Fruit fly (Drosophila melanogaster) whole organism, wandering third instar larva: ENCODE data around the gene beat-IIa.

Experiments used
- CG32264 ChIP-seq: fragments of 200-800 bp; sonication (Bioruptor generic); optimal IDR thresholded peaks from 2 replicates; lab custom pipeline; 2016; ENCODE audit warnings: missing biosample characterization, missing genetic modification characterization
- CG9705 ChIP-seq: fragments of 200-800 bp; sonication (Bioruptor generic); optimal IDR thresholded peaks from 2 replicates; lab custom pipeline; 2018; ENCODE audit warnings: missing biosample characterization, mild to moderate bottlenecking, missing genetic modification characterization
- CrebA ChIP-seq: fragments of 200-800 bp; sonication (Bioruptor generic); optimal IDR thresholded peaks from 2 replicates; lab custom pipeline; 2016; ENCODE audit warnings: missing biosample characterization, mild to moderate bottlenecking, missing genetic modification characterization, borderline replicate concordance
- Dfd ChIP-seq: fragments of >200 bp; optimal IDR thresholded peaks from 2 replicates; lab custom pipeline; 2017; ENCODE audit warnings: missing biosample characterization, missing genetic modification characterization
- Dif ChIP-seq: fragments of 200-275, 200-300 bp; sonication (Bioruptor generic); optimal IDR thresholded peaks from 2 replicates; lab custom pipeline; 2018; ENCODE audit warnings: missing biosample characterization, missing genetic modification characterization; ENCODE audit not compliant: partially characterized antibody
- GATAd ChIP-seq: sonication (Bioruptor generic); optimal IDR thresholded peaks from 2 replicates; lab custom pipeline; 2016; ENCODE audit warnings: missing biosample characterization, missing genetic modification characterization
- HLH106 ChIP-seq: fragments of 200-800 bp; optimal IDR thresholded peaks from 3 replicates; lab custom pipeline; 2019; ENCODE audit warnings: missing biosample characterization, mild to moderate bottlenecking, missing genetic modification characterization, moderate library complexity
- Hr83 ChIP-seq: fragments of 200-300 bp; sonication (Bioruptor generic); optimal IDR thresholded peaks from 2 replicates; lab custom pipeline; 2016; ENCODE audit warnings: missing biosample characterization, mild to moderate bottlenecking, missing genetic modification characterization, moderate library complexity; ENCODE audit not compliant: poor library complexity, severe bottlenecking
- Jra ChIP-seq: sonication (Bioruptor generic); optimal IDR thresholded peaks from 2 replicates; lab custom pipeline; 2016; ENCODE audit warnings: missing biosample characterization, missing genetic modification characterization
- Mio ChIP-seq: sonication (Bioruptor generic); optimal IDR thresholded peaks from 2 replicates; lab custom pipeline; 2016; ENCODE audit warnings: missing biosample characterization, missing genetic modification characterization
- Myc ChIP-seq: fragments of >200 bp; optimal IDR thresholded peaks from 2 replicates; lab custom pipeline; 2017
- N ChIP-seq: fragments of >200 bp; optimal IDR thresholded peaks from 2 replicates; lab custom pipeline; 2018; ENCODE audit warnings: missing biosample characterization, missing external identifiers, missing genetic modification characterization
- OdsH ChIP-seq: fragments of 200-800 bp; sonication (Bioruptor generic); optimal IDR thresholded peaks from 2 replicates; lab custom pipeline; 2016; ENCODE audit warnings: missing biosample characterization, mild to moderate bottlenecking, missing genetic modification characterization
- Rel ChIP-seq, 2 experiments: fragments of 200-800 bp; sonication (Bioruptor generic) in 1 of 2; optimal IDR thresholded peaks; 2 replicates in 1 of 2; 3 replicates in 1 of 2; lab custom pipeline; 2016 to 2019; ENCODE audit warnings: mild to moderate bottlenecking in 2 of 2, missing biosample characterization in 2 of 2, missing genetic modification characterization in 2 of 2, moderate library complexity in 1 of 2
- Sp1 ChIP-seq: fragments of 200-800 bp; sonication (Bioruptor generic); optimal IDR thresholded peaks from 3 replicates; lab custom pipeline; 2019; ENCODE audit warnings: missing biosample characterization, mild to moderate bottlenecking, missing genetic modification characterization, moderate library complexity
- Vsx2 ChIP-seq: fragments of 200-300, 225-300 bp; sonication (Bioruptor generic); optimal IDR thresholded peaks from 2 replicates; lab custom pipeline; 2018; ENCODE audit warnings: missing biosample characterization, missing genetic modification characterization; ENCODE audit not compliant: partially characterized antibody
- br ChIP-seq: fragments of 200-800 bp; sonication (Bioruptor generic); optimal IDR thresholded peaks from 2 replicates; lab custom pipeline; 2016; ENCODE audit warnings: missing biosample characterization, missing genetic modification characterization
- brk ChIP-seq: fragments of 200-800 bp; sonication (Bioruptor generic); optimal IDR thresholded peaks from 2 replicates; lab custom pipeline; 2016; ENCODE audit warnings: missing biosample characterization, mild to moderate bottlenecking, missing genetic modification characterization
- dl ChIP-seq, 2 experiments: fragments of 175-275, 200-275 bp in 1 of 2; fragments of 200-275 bp in 1 of 2; sonication (Bioruptor generic); optimal IDR thresholded peaks; lab custom pipeline; 2018; ENCODE audit warnings: mild to moderate bottlenecking in 2 of 2, missing biosample characterization in 2 of 2, missing genetic modification characterization in 2 of 2, moderate library complexity in 2 of 2; ENCODE audit not compliant: partially characterized antibody in 2 of 2, insufficient read depth in 1 of 2
- dmrt93B ChIP-seq: fragments of 200-800 bp; sonication (Bioruptor generic); optimal IDR thresholded peaks from 2 replicates; lab custom pipeline; 2018; ENCODE audit warnings: missing biosample characterization, mild to moderate bottlenecking, missing genetic modification characterization
- ey ChIP-seq: fragments of 200-800 bp; sonication (Bioruptor generic); optimal IDR thresholded peaks from 2 replicates; lab custom pipeline; 2016; ENCODE audit warnings: missing biosample characterization, missing genetic modification characterization
- foxo ChIP-seq, 2 experiments: fragments of 200-800 bp; sonication (Bioruptor generic); optimal IDR thresholded peaks; 2 replicates in 1 of 2; 3 replicates in 1 of 2; lab custom pipeline; 2016 to 2017; ENCODE audit warnings: missing biosample characterization in 2 of 2, missing genetic modification characterization in 2 of 2
- fru ChIP-seq: fragments of 200-800 bp; sonication (Bioruptor generic); optimal IDR thresholded peaks from 3 replicates; lab custom pipeline; 2016; ENCODE audit warnings: missing biosample characterization, mild to moderate bottlenecking, missing genetic modification characterization
- jim ChIP-seq: fragments of 175-275, 200-325 bp; sonication (Bioruptor generic); optimal IDR thresholded peaks from 2 replicates; lab custom pipeline; 2016; ENCODE audit warnings: missing biosample characterization, mild to moderate bottlenecking, missing genetic modification characterization
- rgr ChIP-seq: fragments of 200-800 bp; sonication (Bioruptor generic); optimal IDR thresholded peaks from 3 replicates; lab custom pipeline; 2016; ENCODE audit warnings: missing biosample characterization, mild to moderate bottlenecking, missing genetic modification characterization
- sage ChIP-seq: fragments of 200-800 bp; sonication (Bioruptor generic); optimal IDR thresholded peaks from 2 replicates; lab custom pipeline; 2016; ENCODE audit warnings: missing biosample characterization, mild to moderate bottlenecking, missing genetic modification characterization
- sv ChIP-seq: fragments of 200-800 bp; sonication (Bioruptor generic); optimal IDR thresholded peaks from 3 replicates; lab custom pipeline; 2016; ENCODE audit warnings: missing biosample characterization, missing genetic modification characterization
- tai ChIP-seq: sonication (Bioruptor generic); optimal IDR thresholded peaks from 2 replicates; lab custom pipeline; 2016; ENCODE audit warnings: missing biosample characterization, missing genetic modification characterization
- woc ChIP-seq: sonication (Bioruptor generic); optimal IDR thresholded peaks from 2 replicates; lab custom pipeline; 2016; ENCODE audit warnings: missing biosample characterization, mild to moderate bottlenecking, missing genetic modification characterization

The beat-IIa gene

dm6 chr3R:17385329-17386019, 19.6 kb upstream of the beat-IIa start (continued):
- TF ChIP-seq CrebA (GFP tag; lab: Kevin White, UChicago): no peak
- TF ChIP-seq Dif: no peak
- peak; percentile 53 for TF ChIP-seq brk (GFP tag; lab: Kevin White, UChicago)

- no peak for TF ChIP-seq GATAd (GFP tag; lab: Kevin White, UChicago)
- no peak for TF ChIP-seq Mio (GFP tag; lab: Kevin White, UChicago)
- no peak for TF ChIP-seq Hr83
- TF ChIP-seq N (GFP tag; lab: Kevin White, UChicago): no peak
Measured at dm6 chr3R:17381916-17382315, 16.0 kb upstream of the beat-IIa start.

- TF ChIP-seq dmrt93B (no peak), CrebA (GFP tag; lab: Kevin White, UChicago) (peak; percentile 21), Vsx2 (peak; percentile 25), sv (GFP tag; lab: Kevin White, UChicago) (no peak), fru (GFP tag; lab: Kevin White, UChicago) (peak; percentile 21), Rel (GFP tag; optimal IDR thresholded peaks at IDR 0.05; lab: Kevin White, UChicago) (no peak), Rel (tag; optimal IDR thresholded peaks at IDR 0.05; lab: Kevin White, UChicago) (no peak), N (GFP tag; lab: Kevin White, UChicago) (no peak)
Measured at dm6 chr3R:17379742-17380141, 13.8 kb upstream of the beat-IIa start, which contains the start of gene lute. TSS of gene lute (plus strand) at chr3R:17379944.

dm6 chr3R:17379051-17379450, 13.1 kb upstream of the beat-IIa start:
- TF ChIP-seq dmrt93B (no peak), HLH106 (tag; lab: Kevin White, UChicago) (peak; percentile 36), ey (GFP tag; lab: Kevin White, UChicago) (no peak), tai (GFP tag; lab: Kevin White, UChicago) (no peak), CG32264 (GFP tag; lab: Kevin White, UChicago) (no peak), Dif (no peak), foxo (GFP tag; optimal IDR thresholded peaks at IDR 0.05; lab: Kevin White, UChicago) (peak in 1 of 2 experiments; percentile 47), Rel (GFP tag; optimal IDR thresholded peaks at IDR 0.05; lab: Kevin White, UChicago) (no peak), Rel (tag; optimal IDR thresholded peaks at IDR 0.05; lab: Kevin White, UChicago) (no peak), fru (GFP tag; lab: Kevin White, UChicago) (peak; percentile 8)

dm6 chr3R:17377503-17377902, 11.6 kb upstream of the beat-IIa start:
- TF ChIP-seq dl (GFP tag; optimal IDR thresholded peaks at IDR 0.05; lab: Kevin White, UChicago; ENCODE audit: insufficient read depth in 1 of 2, partially characterized antibody in 2 of 2) (peak in 1 of 2 experiments; percentile 39), ey (GFP tag; lab: Kevin White, UChicago) (no peak), rgr (no peak), Dif (peak; percentile 18)

- no peak for TF ChIP-seq Dfd
- no peak for TF ChIP-seq CG32264 (GFP tag; lab: Kevin White, UChicago)
- TF ChIP-seq Rel (GFP tag; optimal IDR thresholded peaks at IDR 0.05; lab: Kevin White, UChicago): no peak
- TF ChIP-seq Rel (tag; optimal IDR thresholded peaks at IDR 0.05; lab: Kevin White, UChicago): no peak
- TF ChIP-seq tai (GFP tag; lab: Kevin White, UChicago): no peak
- TF ChIP-seq N (GFP tag; lab: Kevin White, UChicago): no peak
- TF ChIP-seq OdsH (GFP tag; lab: Kevin White, UChicago): no peak
- TF ChIP-seq dmrt93B: no peak
- TF ChIP-seq brk (GFP tag; lab: Kevin White, UChicago): no peak
- no peak for TF ChIP-seq Myc (lab: Kevin White, UChicago)
- TF ChIP-seq HLH106 (tag; lab: Kevin White, UChicago): no peak
- TF ChIP-seq woc: no peak
- no peak for TF ChIP-seq CG9705 (GFP tag; lab: Kevin White, UChicago)
- TF ChIP-seq, all 38 proteins: peak for 0
Measured at dm6 chr3R:17371094-17371493, 5.2 kb upstream of the beat-IIa start.

dm6 chr3R:17359370-17359769, 6.5 kb downstream of the beat-IIa start:
- TF ChIP-seq br (GFP tag; lab: Kevin White, UChicago): no peak
- TF ChIP-seq Jra: no peak
- no peak for TF ChIP-seq sage (GFP tag; lab: Kevin White, UChicago)
- TF ChIP-seq Dif: no peak
- TF ChIP-seq Rel (GFP tag; optimal IDR thresholded peaks at IDR 0.05; lab: Kevin White, UChicago): no peak
- no peak for TF ChIP-seq Rel (tag; optimal IDR thresholded peaks at IDR 0.05; lab: Kevin White, UChicago)
- TF ChIP-seq GATAd (GFP tag; lab: Kevin White, UChicago): no peak
- TF ChIP-seq Hr83: no peak
- TF ChIP-seq Sp1 (GFP tag; lab: Kevin White, UChicago): no peak
- TF ChIP-seq Dfd: no peak
- no peak for TF ChIP-seq N (GFP tag; lab: Kevin White, UChicago)
- TF ChIP-seq rgr: no peak
- no peak for TF ChIP-seq woc
- no peak for TF ChIP-seq OdsH (GFP tag; lab: Kevin White, UChicago)
- TF ChIP-seq jim (GFP tag; lab: Kevin White, UChicago): no peak
